Worm (Caenorhabditis elegans) whole organism, early embryonic: ENCODE results near the gene let-754.

Experiments used
- B0310.2 ChIP-seq: sonication (generic microtip); optimal IDR thresholded peaks from 2 replicates; lab custom pipeline; 2016; ENCODE audit warnings: mild to moderate bottlenecking, missing genetic modification characterization, missing compliant biosample characterization
- F13C5.2 ChIP-seq: sonication (generic microtip); optimal IDR thresholded peaks from 2 replicates; lab custom pipeline; 2017; ENCODE audit warnings: mild to moderate bottlenecking, missing genetic modification characterization, inconsistent platforms, missing compliant biosample characterization
- aly-1 ChIP-seq: sonication (generic microtip); optimal IDR thresholded peaks from 2 replicates; lab custom pipeline; 2016; ENCODE audit warnings: missing genetic modification characterization, missing compliant biosample characterization
- ama-1 ChIP-seq: fragments of 150-350 bp; optimal IDR thresholded peaks from 2 replicates; lab custom pipeline; 2014
- ceh-13 ChIP-seq: fragments of 200-800 bp; sonication (Bioruptor generic); optimal IDR thresholded peaks from 2 replicates; lab custom pipeline; 2018; ENCODE audit warnings: mild to moderate bottlenecking, missing genetic modification characterization, missing compliant biosample characterization
- ceh-36 ChIP-seq: sonication (generic microtip); optimal IDR thresholded peaks from 2 replicates; lab custom pipeline; 2016; ENCODE audit warnings: missing genetic modification characterization, inconsistent platforms, missing compliant biosample characterization
- ets-7 ChIP-seq: sonication (generic microtip); optimal IDR thresholded peaks from 2 replicates; lab custom pipeline; 2016; ENCODE audit warnings: missing genotype, missing genetic modification characterization, missing compliant biosample characterization
- flt-1 ChIP-seq: fragments of 200-800 bp; sonication (Bioruptor generic); IDR thresholded peaks from 2 replicates; pipeline ENCODE4 v1.3.6; 2022; ENCODE audit warnings: missing genetic modification characterization, missing compliant biosample characterization
- hmbx-1 ChIP-seq: sonication (generic microtip); optimal IDR thresholded peaks from 2 replicates; lab custom pipeline; 2016; ENCODE audit warnings: mild to moderate bottlenecking, missing genetic modification characterization, missing compliant biosample characterization
- hmg-4 ChIP-seq: fragments of 200-800 bp; sonication (Bioruptor generic); optimal IDR thresholded peaks from 2 replicates; lab custom pipeline; 2018; ENCODE audit warnings: mild to moderate bottlenecking, missing genetic modification characterization, missing compliant biosample characterization
- hnd-1 ChIP-seq: sonication (generic microtip); optimal IDR thresholded peaks from 2 replicates; lab custom pipeline; 2016; ENCODE audit warnings: missing genetic modification characterization, missing compliant biosample characterization
- pes-1 ChIP-seq: fragments of 200-800 bp; sonication (Bioruptor generic); IDR thresholded peaks from 2 replicates; pipeline ENCODE4 v1.3.6; 2022; ENCODE audit warnings: missing genetic modification reagents, missing genetic modification characterization, missing compliant biosample characterization
- scrt-1 ChIP-seq: fragments of 200-800 bp; sonication (Bioruptor generic); IDR thresholded peaks from 2 replicates; pipeline ENCODE4 v1.3.6; 2022; ENCODE audit warnings: missing genetic modification characterization, missing compliant biosample characterization
- sea-1 ChIP-seq: fragments of 200-800 bp; sonication (Bioruptor generic); conservative IDR thresholded peaks from 2 replicates; pipeline ENCODE4 v1.3.6; 2022; ENCODE audit warnings: missing genetic modification characterization, missing compliant biosample characterization
- tbx-11 ChIP-seq: fragments of 200-800 bp; sonication (Bioruptor generic); IDR thresholded peaks from 2 replicates; pipeline ENCODE4 v1.3.6; 2022; ENCODE audit warnings: missing genetic modification characterization, missing compliant biosample characterization
- tbx-37 ChIP-seq: fragments of 200-800 bp; sonication (Bioruptor generic); conservative IDR thresholded peaks from 2 replicates; pipeline ENCODE4 v1.3.6; 2022; ENCODE audit warnings: missing genetic modification reagents, missing genetic modification characterization, missing compliant biosample characterization
- tra-4 ChIP-seq: sonication (generic microtip); optimal IDR thresholded peaks from 2 replicates; lab custom pipeline; 2017; ENCODE audit warnings: missing genetic modification characterization, missing compliant biosample characterization

The let-754 gene

ce11 chrIII:7933235-7933634 lies 19.9 kb downstream of the let-754 start, which contains the start of gene ran-2:
ran-2 (plus strand) TSS chrIII:7933535.
- no peak for TF ChIP-seq F13C5.2 (tag; lab: Kevin White, UChicago)
- no peak for TF ChIP-seq hmbx-1 (tag; lab: Kevin White, UChicago)
- TF ChIP-seq tbx-11 (GFP tag; lab: Robert Waterston, UW): no peak

DNA sequence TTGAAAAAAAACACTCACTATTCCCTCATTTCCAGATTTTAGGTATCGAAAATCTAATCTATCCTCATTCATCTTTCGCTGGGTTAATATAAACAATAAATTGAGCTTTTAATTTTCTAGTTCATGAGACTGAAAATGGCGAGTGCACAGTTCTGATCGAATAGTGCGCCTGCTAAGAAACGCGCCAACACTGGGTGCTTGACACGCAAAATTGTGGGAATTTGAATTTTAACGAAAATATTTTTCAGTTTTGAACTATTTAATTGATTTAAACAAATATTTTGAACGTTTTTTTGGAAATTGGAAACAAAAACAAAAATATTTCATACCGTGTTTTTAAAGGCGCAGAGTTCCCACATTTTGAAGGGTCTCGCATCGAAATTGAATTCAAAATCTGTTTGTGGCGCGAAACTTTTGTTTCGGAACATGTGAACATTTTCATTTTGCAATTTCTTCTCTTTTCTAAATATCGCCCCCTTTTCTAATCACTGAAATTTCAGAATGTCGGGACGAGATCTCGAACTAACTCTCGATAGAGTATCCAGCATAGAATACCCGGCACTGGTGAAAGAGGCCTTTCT lies 24.5 kb downstream of the let-754 start, which contains the start of the genes C29E4.13 and npp-15:
Gene C29E4.13 (minus strand): TSS at position 169 of the 581 bp plus-strand sequence.
Gene npp-15 (plus strand): TSS at position 495 of the 581 bp plus-strand sequence.
- TF ChIP-seq flt-1 (no peak), hnd-1 (tag; lab: Kevin White, UChicago) (no peak), F13C5.2 (tag; lab: Kevin White, UChicago) (no peak)

DNA sequence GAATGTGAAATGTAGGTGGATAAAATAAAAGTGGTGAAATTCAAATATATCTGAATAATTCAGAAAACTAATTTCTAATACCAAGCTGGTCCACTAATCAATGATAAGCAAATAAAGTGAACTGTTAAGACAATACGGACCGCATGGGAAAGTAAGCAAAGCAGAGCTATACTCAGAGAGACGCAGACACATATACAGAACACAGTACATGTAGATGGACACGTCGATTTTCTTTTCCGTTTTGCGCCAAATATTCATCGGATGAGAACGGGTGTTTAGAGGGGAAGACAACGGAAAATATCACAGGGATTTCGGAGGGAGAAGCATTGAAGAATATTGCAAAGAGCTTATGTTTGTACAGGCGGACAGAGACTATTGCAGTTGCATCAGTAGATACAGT lies 27.1 kb downstream of the let-754 start:
- no peak for TF ChIP-seq hmg-4 (GFP tag; lab: Kevin White, UChicago)
- no peak for TF ChIP-seq ceh-36 (tag; lab: Kevin White, UChicago)
- no peak for TF ChIP-seq sea-1 (GFP tag; lab: Robert Waterston, UW)
- TF ChIP-seq pes-1: no peak
- no peak for TF ChIP-seq tbx-37 (GFP tag; lab: Robert Waterston, UW)
- TF ChIP-seq ceh-13 (GFP tag; lab: Kevin White, UChicago): no peak
- no peak for TF ChIP-seq hnd-1 (tag; lab: Kevin White, UChicago)
- TF ChIP-seq F13C5.2 (tag; lab: Kevin White, UChicago): no peak
- TF ChIP-seq B0310.2 (tag; lab: Kevin White, UChicago): no peak
- no peak for TF ChIP-seq tbx-11 (GFP tag; lab: Robert Waterston, UW)
- no peak for TF ChIP-seq flt-1
- TF ChIP-seq ama-1: no peak
- no peak for TF ChIP-seq tra-4
- TF ChIP-seq hmbx-1 (tag; lab: Kevin White, UChicago): no peak
- TF ChIP-seq scrt-1 (GFP tag; lab: Robert Waterston, UW): no peak
- TF ChIP-seq aly-1: no peak
- no peak for TF ChIP-seq ets-7 (tag; lab: Kevin White, UChicago)

DNA sequence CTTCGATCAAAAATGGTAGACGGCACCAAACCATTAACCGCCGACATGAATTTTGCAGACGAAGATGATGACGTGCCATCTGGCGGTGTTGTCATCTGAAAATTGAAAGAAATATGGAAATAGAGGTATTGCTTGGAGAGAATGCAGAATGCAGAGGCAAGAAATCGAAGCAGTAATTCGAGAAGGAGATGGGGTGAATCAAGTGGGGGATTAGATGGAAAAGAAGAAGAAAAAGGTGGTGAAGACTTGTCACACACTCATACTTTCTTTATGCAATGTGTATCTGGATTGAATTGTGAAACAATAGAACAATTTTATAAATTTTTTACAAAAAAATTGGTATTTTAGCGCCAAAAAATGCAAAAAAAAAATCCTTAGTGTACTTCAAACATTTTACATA lies 28.3 kb downstream of the let-754 start, which contains the start of gene tag-250:
Gene tag-250 (minus strand): TSS at position 101 of the 400 bp plus-strand sequence.
- TF ChIP-seq sea-1 (GFP tag; lab: Robert Waterston, UW): no peak
- TF ChIP-seq tra-4: no peak
- no peak for TF ChIP-seq ets-7 (tag; lab: Kevin White, UChicago)
- TF ChIP-seq hmg-4 (GFP tag; lab: Kevin White, UChicago): no peak
- no peak for TF ChIP-seq ceh-36 (tag; lab: Kevin White, UChicago)
- no peak for TF ChIP-seq tbx-37 (GFP tag; lab: Robert Waterston, UW)
- no peak for TF ChIP-seq hnd-1 (tag; lab: Kevin White, UChicago)

DNA sequence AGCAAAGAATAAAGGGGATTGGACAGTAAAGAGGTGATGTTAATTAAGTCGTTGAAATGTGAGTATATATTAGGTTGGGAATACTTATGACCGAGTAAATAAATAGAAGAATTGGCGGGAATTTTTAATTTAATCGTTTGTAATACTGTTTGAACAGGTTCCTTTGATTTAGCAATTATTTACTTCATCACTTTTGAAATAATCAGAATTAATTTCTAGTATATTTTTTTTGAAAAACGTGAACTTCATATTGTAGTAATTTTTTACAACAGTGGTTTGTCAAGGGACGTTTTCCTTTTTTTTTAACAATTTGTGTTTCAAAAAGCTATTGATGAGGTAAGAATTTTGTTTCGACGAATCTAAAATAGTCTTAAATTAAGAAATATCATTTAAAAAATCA lies 30.9 kb downstream of the let-754 start, which contains the start of gene C29E4.17:
Gene C29E4.17 (plus strand): TSS at position 301 of the 400 bp plus-strand sequence.
- TF ChIP-seq aly-1 (no peak), ama-1 (no peak), tra-4 (no peak), B0310.2 (tag; lab: Kevin White, UChicago) (no peak), hmbx-1 (tag; lab: Kevin White, UChicago) (no peak), F13C5.2 (tag; lab: Kevin White, UChicago) (no peak), scrt-1 (GFP tag; lab: Robert Waterston, UW) (no peak), tbx-11 (GFP tag; lab: Robert Waterston, UW) (no peak), ceh-13 (GFP tag; lab: Kevin White, UChicago) (no peak), flt-1 (no peak), pes-1 (no peak)

ce11 chrIII:7919823-7920222 lies 33.3 kb downstream of the let-754 start, which contains the start of gene C29E4.14:
C29E4.14 (plus strand) TSS chrIII:7920123.
- TF ChIP-seq tbx-11 (GFP tag; lab: Robert Waterston, UW): no peak
- no peak for TF ChIP-seq scrt-1 (GFP tag; lab: Robert Waterston, UW)
- no peak for TF ChIP-seq ceh-13 (GFP tag; lab: Kevin White, UChicago)
- TF ChIP-seq pes-1: no peak
- no peak for TF ChIP-seq tra-4
- no peak for TF ChIP-seq flt-1
- no peak for TF ChIP-seq sea-1 (GFP tag; lab: Robert Waterston, UW)
- no peak for TF ChIP-seq aly-1
- TF ChIP-seq hnd-1 (tag; lab: Kevin White, UChicago): no peak
- no peak for TF ChIP-seq ets-7 (tag; lab: Kevin White, UChicago)
- no peak for TF ChIP-seq tbx-37 (GFP tag; lab: Robert Waterston, UW)
- TF ChIP-seq hmbx-1 (tag; lab: Kevin White, UChicago): no peak
- no peak for TF ChIP-seq ama-1
- no peak for TF ChIP-seq F13C5.2 (tag; lab: Kevin White, UChicago)
- TF ChIP-seq hmg-4 (GFP tag; lab: Kevin White, UChicago): no peak

DNA sequence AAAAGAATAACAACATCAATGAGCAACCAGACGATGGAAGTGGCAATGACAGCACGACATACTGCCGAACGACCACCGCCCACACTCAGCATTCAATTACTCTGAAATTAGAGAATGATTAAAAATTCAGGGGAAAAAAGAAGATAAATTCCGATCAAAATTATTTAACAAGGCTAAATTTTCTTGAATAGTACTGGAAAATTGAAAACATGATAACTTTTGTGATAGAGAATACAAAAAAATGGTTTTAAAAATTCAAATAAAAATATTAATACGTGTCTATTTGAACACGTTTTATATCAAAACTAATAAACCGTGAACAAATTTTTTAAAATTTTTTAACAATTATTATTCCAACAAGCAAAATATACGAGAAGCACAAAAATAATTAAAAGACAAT lies 35.4 kb downstream of the let-754 start, which contains the start of gene gly-3:
Gene gly-3 (minus strand): TSS at position 101 of the 400 bp plus-strand sequence.
- TF ChIP-seq tra-4 (no peak), hmbx-1 (tag; lab: Kevin White, UChicago) (no peak), sea-1 (GFP tag; lab: Robert Waterston, UW) (no peak), F13C5.2 (tag; lab: Kevin White, UChicago) (no peak), hnd-1 (tag; lab: Kevin White, UChicago) (no peak), pes-1 (no peak), ama-1 (no peak), ceh-36 (tag; lab: Kevin White, UChicago) (no peak), tbx-37 (GFP tag; lab: Robert Waterston, UW) (no peak), hmg-4 (GFP tag; lab: Kevin White, UChicago) (no peak), tbx-11 (GFP tag; lab: Robert Waterston, UW) (no peak), aly-1 (no peak), ceh-13 (GFP tag; lab: Kevin White, UChicago) (no peak), ets-7 (tag; lab: Kevin White, UChicago) (no peak), flt-1 (no peak), B0310.2 (tag; lab: Kevin White, UChicago) (no peak), scrt-1 (GFP tag; lab: Robert Waterston, UW) (no peak)
